Worm (Caenorhabditis elegans) whole organism, L1 larva: ENCODE measurements around the gene srt-16.

Source experiments
- C04F5.9 ChIP-seq: sonication (generic microtip); optimal IDR thresholded peaks from 2 replicates; lab custom pipeline; 2016; ENCODE audit warnings: missing genetic modification characterization, missing compliant biosample characterization
- C16A3.4 ChIP-seq: fragments of 150-350 bp; optimal IDR thresholded peaks from 2 replicates; lab custom pipeline; 2014; ENCODE audit warnings: missing biosample characterization, missing genetic modification characterization
- aha-1 ChIP-seq: fragments of 150-350 bp; optimal IDR thresholded peaks from 2 replicates; lab custom pipeline; 2014; ENCODE audit warnings: missing biosample characterization, missing genetic modification characterization
- blmp-1 ChIP-seq: fragments of 150-350 bp; optimal IDR thresholded peaks from 2 replicates; lab custom pipeline; 2014; ENCODE audit warnings: missing biosample characterization, missing genetic modification characterization
- ceh-88 ChIP-seq: fragments of 200-800 bp; sonication (Bioruptor generic); IDR thresholded peaks from 2 replicates; pipeline ENCODE4 v1.3.6; 2022; ENCODE audit warnings: missing genetic modification characterization, missing compliant biosample characterization
- ces-1 ChIP-seq: fragments of 150-350 bp; optimal IDR thresholded peaks from 2 replicates; lab custom pipeline; 2014; ENCODE audit warnings: missing biosample characterization, missing genetic modification reagents, missing genetic modification characterization
- dpl-1 ChIP-seq, 3 experiments: fragments of 150-350 bp in 2 of 3; sonication (generic microtip) in 1 of 3; optimal IDR thresholded peaks; 2 replicates each; lab custom pipeline; 2014 to 2017; ENCODE audit warnings: missing biosample characterization in 3 of 3, missing genetic modification characterization in 3 of 3, missing genetic modification reagents in 3 of 3
- dsc-1 ChIP-seq: sonication (generic microtip); optimal IDR thresholded peaks from 2 replicates; lab custom pipeline; 2016; ENCODE audit warnings: mild to moderate bottlenecking, missing genetic modification characterization, missing compliant biosample characterization
- efl-1 ChIP-seq, 4 experiments: fragments of 150-350 bp; optimal IDR thresholded peaks in 3 of 4; peaks in 1 of 4; 1 replicate in 1 of 4; 2 replicates in 3 of 4; lab custom pipeline; 2014; ENCODE audit warnings: missing biosample characterization in 2 of 4, missing genetic modification characterization in 2 of 4, missing genetic modification reagents in 2 of 4
- fkh-4 ChIP-seq: sonication (generic microtip); optimal IDR thresholded peaks from 2 replicates; lab custom pipeline; 2016; ENCODE audit warnings: missing compliant biosample characterization, missing genetic modification characterization, borderline replicate concordance
- fos-1 ChIP-seq: fragments of 150-350 bp; optimal IDR thresholded peaks from 2 replicates; lab custom pipeline; 2014; ENCODE audit warnings: missing biosample characterization, missing genetic modification characterization
- grh-1 ChIP-seq: fragments of 200-800 bp; sonication (Bioruptor generic); IDR thresholded peaks from 2 replicates; pipeline ENCODE4 v1.3.6; 2022; ENCODE audit warnings: missing genetic modification reagents, missing genetic modification characterization, missing compliant biosample characterization
- hlh-4 ChIP-seq: sonication (generic microtip); optimal IDR thresholded peaks from 2 replicates; lab custom pipeline; 2016; ENCODE audit warnings: mild to moderate bottlenecking, missing genetic modification characterization, missing compliant biosample characterization
- isw-1 ChIP-seq: fragments of 200-800 bp; sonication (Bioruptor generic); IDR thresholded peaks from 2 replicates; pipeline ENCODE4 v1.3.6; 2022; ENCODE audit warnings: missing genetic modification characterization, missing compliant biosample characterization
- jun-1 ChIP-seq: fragments of 150-350 bp; optimal IDR thresholded peaks from 2 replicates; lab custom pipeline; 2014; ENCODE audit warnings: missing biosample characterization, missing genetic modification reagents, missing genetic modification characterization
- lin-14 ChIP-seq: fragments of 200-800 bp; sonication (Bioruptor generic); optimal IDR thresholded peaks from 2 replicates; lab custom pipeline; 2018; ENCODE audit warnings: mild to moderate bottlenecking, missing genetic modification characterization, moderate library complexity, missing compliant biosample characterization
- lin-35 ChIP-seq, 2 experiments: fragments of 150-350 bp; optimal IDR thresholded peaks; 2 replicates each; lab custom pipeline; 2014; ENCODE audit warnings: missing biosample characterization in 2 of 2, missing genetic modification characterization in 2 of 2, missing genetic modification reagents in 2 of 2
- lir-3 ChIP-seq: sonication (generic microtip); optimal IDR thresholded peaks from 2 replicates; lab custom pipeline; 2016; ENCODE audit warnings: mild to moderate bottlenecking, missing genetic modification characterization, moderate library complexity, missing compliant biosample characterization; ENCODE audit not compliant: poor library complexity
- lsy-2 ChIP-seq, 2 experiments: fragments of 150-350 bp; optimal IDR thresholded peaks; 2 replicates each; lab custom pipeline; 2014; ENCODE audit warnings: missing biosample characterization in 2 of 2, missing genetic modification characterization in 2 of 2
- mep-1 ChIP-seq: fragments of 150-350 bp; optimal IDR thresholded peaks from 2 replicates; lab custom pipeline; 2014; ENCODE audit warnings: missing biosample characterization, missing genetic modification characterization
- nhr-11 ChIP-seq: fragments of 150-350 bp; optimal IDR thresholded peaks from 2 replicates; lab custom pipeline; 2014; ENCODE audit warnings: missing biosample characterization, missing genetic modification characterization
- nhr-20 ChIP-seq: sonication (generic microtip); optimal IDR thresholded peaks from 2 replicates; lab custom pipeline; 2016; ENCODE audit warnings: mild to moderate bottlenecking, missing genetic modification characterization, missing compliant biosample characterization
- nhr-47 ChIP-seq: sonication (generic microtip); optimal IDR thresholded peaks from 2 replicates; lab custom pipeline; 2016; ENCODE audit warnings: mild to moderate bottlenecking, missing genetic modification characterization, moderate library complexity, missing compliant biosample characterization
- nhr-71 ChIP-seq: sonication (generic microtip); optimal IDR thresholded peaks from 2 replicates; lab custom pipeline; 2016; ENCODE audit warnings: mild to moderate bottlenecking, missing genetic modification characterization, moderate library complexity, missing compliant biosample characterization
- nhr-84 ChIP-seq: sonication (generic microtip); optimal IDR thresholded peaks from 2 replicates; lab custom pipeline; 2017; ENCODE audit warnings: missing biosample characterization, missing genetic modification characterization
- nhr-85 ChIP-seq: sonication (generic microtip); peaks from one replicate; lab custom pipeline; 2016; ENCODE audit warnings: missing genetic modification characterization, inconsistent platforms, missing compliant biosample characterization
- nhr-90 ChIP-seq: sonication (generic microtip); optimal IDR thresholded peaks from 2 replicates; lab custom pipeline; 2016; ENCODE audit warnings: mild to moderate bottlenecking, missing genetic modification characterization, missing compliant biosample characterization; ENCODE audit not compliant: poor library complexity
- snpc-4 ChIP-seq: fragments of 150-350 bp; optimal IDR thresholded peaks from 2 replicates; lab custom pipeline; 2014; ENCODE audit warnings: missing biosample characterization, missing genetic modification characterization
- snu-23 ChIP-seq: sonication (generic microtip); optimal IDR thresholded peaks from 2 replicates; lab custom pipeline; 2016; ENCODE audit warnings: missing genetic modification characterization, missing compliant biosample characterization
- sptf-1 ChIP-seq: fragments of 150-350 bp; optimal IDR thresholded peaks from 2 replicates; lab custom pipeline; 2014; ENCODE audit warnings: missing biosample characterization, missing genetic modification characterization
- unc-30 ChIP-seq: sonication (generic microtip); optimal IDR thresholded peaks from 2 replicates; lab custom pipeline; 2017; ENCODE audit warnings: missing biosample characterization, missing genetic modification characterization
- unc-62 ChIP-seq: fragments of 150-350 bp; optimal IDR thresholded peaks from 2 replicates; lab custom pipeline; 2014; ENCODE audit warnings: missing biosample characterization, missing genetic modification reagents, missing genetic modification characterization
- unc-98 ChIP-seq: fragments of 200-800 bp; sonication (Bioruptor generic); IDR thresholded peaks from 2 replicates; pipeline ENCODE4 v1.3.6; 2022; ENCODE audit warnings: missing genetic modification characterization, missing compliant biosample characterization
- vab-15 ChIP-seq: sonication (generic microtip); optimal IDR thresholded peaks from 2 replicates; lab custom pipeline; 2017; ENCODE audit warnings: missing genotype, mild to moderate bottlenecking, missing genetic modification characterization, missing compliant biosample characterization
- zag-1 ChIP-seq: fragments of 150-350 bp; optimal IDR thresholded peaks from 2 replicates; lab custom pipeline; 2014; ENCODE audit warnings: missing biosample characterization, missing genetic modification characterization
- zip-4 ChIP-seq: fragments of 200-800 bp; sonication (Bioruptor generic); optimal IDR thresholded peaks from 2 replicates; lab custom pipeline; 2018; ENCODE audit warnings: mild to moderate bottlenecking, missing genetic modification characterization, moderate library complexity, missing compliant biosample characterization

Gene srt-16

DNA sequence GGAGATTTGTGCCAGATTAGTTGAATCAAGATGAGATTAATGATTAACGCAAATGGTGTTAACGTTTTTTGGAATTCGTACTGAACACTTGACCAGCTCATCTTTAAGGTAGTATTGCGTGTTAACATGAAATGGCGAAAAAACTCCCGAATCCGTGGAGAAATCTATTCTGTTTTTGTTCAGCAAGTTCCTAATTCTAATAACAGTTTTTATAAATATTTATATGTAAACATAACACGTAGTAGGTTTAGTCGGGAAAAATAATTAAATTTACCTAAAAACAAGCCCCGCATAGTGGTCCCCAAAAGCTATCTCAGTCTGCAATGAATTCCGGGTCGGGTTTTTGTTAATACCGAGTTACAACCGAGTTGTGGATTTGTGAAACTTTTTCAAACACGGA is 5.3 kb downstream of the srt-16 start, which contains the start of gene str-244:
TSS of gene str-244 (minus strand) at position 101 of the 400 bp plus-strand sequence.
- TF ChIP-seq nhr-71 (tag; lab: Kevin White, UChicago) (no peak), ceh-88 (GFP tag; lab: Robert Waterston, UW) (no peak), ces-1 (GFP tag; lab: Kevin White, UChicago) (no peak), fos-1 (tag; lab: Kevin White, UChicago) (no peak), dsc-1 (no peak), unc-98 (no peak), lir-3 (tag; lab: Kevin White, UChicago) (no peak), nhr-90 (tag; lab: Kevin White, UChicago) (no peak), fkh-4 (tag; lab: Kevin White, UChicago) (no peak), aha-1 (tag; lab: Kevin White, UChicago) (no peak), unc-30 (tag; lab: Kevin White, UChicago) (no peak), nhr-85 (tag; lab: Kevin White, UChicago) (no peak), isw-1 (no peak), zag-1 (tag; lab: Kevin White, UChicago) (no peak), nhr-11 (no peak), vab-15 (no peak), hlh-4 (no peak)

DNA sequence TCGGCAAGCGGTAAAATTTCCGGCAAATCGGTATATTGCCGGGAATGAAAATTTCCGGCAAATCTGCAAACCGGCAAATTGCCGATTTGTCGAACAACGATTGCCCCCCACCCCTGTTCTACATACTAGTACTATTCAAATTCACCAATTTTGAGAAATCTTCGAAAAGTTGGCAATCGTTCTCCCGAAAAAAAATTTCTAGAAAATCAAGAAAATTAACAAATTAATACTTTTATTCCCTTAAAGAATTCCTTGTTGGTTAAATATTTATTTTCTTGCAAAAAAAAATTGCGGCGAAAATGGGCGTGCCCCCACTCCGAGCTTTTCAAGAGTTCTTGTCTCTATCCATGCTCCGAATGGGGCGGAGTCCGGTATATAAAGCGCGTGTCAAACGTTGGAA is 10.1 kb downstream of the srt-16 start, which contains the start of gene C50H11.8:
TSS of gene C50H11.8 (plus strand) at position 301 of the 400 bp plus-strand sequence.
- TF ChIP-seq efl-1 (optimal IDR thresholded peaks at IDR 0.05; lab: Kevin White, UChicago) = no peak
- TF ChIP-seq efl-1 (GFP tag; optimal IDR thresholded peaks at IDR 0.05 in 1 of 2; lab: Kevin White, UChicago) = peak in 1 of 2 experiments; percentile 18
- no peak for TF ChIP-seq aha-1 (tag; lab: Kevin White, UChicago)

DNA sequence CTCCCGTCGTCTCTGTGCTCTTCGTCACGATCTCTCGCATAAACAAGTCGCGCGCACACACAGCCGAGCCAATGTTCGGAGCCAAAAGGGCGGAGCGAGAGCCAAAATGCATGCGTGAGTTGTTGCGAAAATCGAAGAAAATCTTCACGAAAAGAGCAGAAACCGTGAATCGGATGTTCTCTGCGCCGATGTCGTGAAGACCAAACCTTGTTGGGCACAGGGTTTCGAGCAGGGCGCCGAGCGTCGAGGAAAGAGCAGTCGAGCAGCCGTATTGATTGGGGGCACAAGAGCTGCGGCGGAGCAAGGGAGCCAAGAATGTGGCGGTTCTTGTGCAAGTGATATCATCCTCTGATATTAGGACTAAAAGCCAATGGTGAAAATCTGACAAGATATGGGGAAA is 18.0 kb downstream of the srt-16 start:
- TF ChIP-seq snpc-4 (tag; lab: Kevin White, UChicago) (no peak), mep-1 (no peak), C16A3.4 (tag; lab: Kevin White, UChicago) (no peak), dsc-1 (no peak)
- TF ChIP-seq, all 84 proteins: peak for 0

DNA sequence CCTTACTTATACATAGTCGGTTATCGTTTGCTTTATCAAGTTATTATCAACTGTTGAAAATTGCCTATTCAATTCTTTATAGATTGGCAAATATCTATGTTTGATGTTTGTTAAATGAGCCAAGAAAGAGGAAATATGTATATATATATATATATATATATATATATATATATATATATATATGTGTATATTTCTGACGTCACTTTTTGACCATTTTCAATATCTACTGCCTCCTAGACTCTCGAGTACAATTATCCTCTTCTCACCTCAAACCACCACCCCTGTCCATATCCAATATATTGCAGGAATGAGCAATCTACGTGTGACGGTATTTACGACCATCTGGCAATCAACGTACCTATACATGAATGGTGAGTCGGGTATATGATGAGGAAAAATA is 19.5 kb downstream of the srt-16 start, which contains the start of gene F59D6.1:
TSS of gene F59D6.1 (plus strand) at position 301 of the 400 bp plus-strand sequence.
- TF ChIP-seq lsy-2 (tag; optimal IDR thresholded peaks at IDR 0.05; lab: Kevin White, UChicago) (no peak), snu-23 (GFP tag; lab: Kevin White, UChicago) (no peak), C04F5.9 (no peak), nhr-20 (tag; lab: Kevin White, UChicago) (no peak), lin-14 (no peak), dsc-1 (no peak), sptf-1 (tag; lab: Kevin White, UChicago) (no peak), nhr-71 (tag; lab: Kevin White, UChicago) (no peak), grh-1 (no peak), nhr-84 (tag; lab: Kevin White, UChicago) (no peak), nhr-47 (no peak), dpl-1 (GFP tag; optimal IDR thresholded peaks at IDR 0.05; lab: Kevin White, UChicago) (no peak), zip-4 (GFP tag; lab: Kevin White, UChicago) (no peak), jun-1 (tag; lab: Kevin White, UChicago) (no peak), blmp-1 (tag; lab: Kevin White, UChicago) (no peak), lin-35 (GFP tag; optimal IDR thresholded peaks at IDR 0.05; lab: Kevin White, UChicago) (no peak), unc-62 (GFP tag; lab: Kevin White, UChicago) (no peak), fkh-4 (tag; lab: Kevin White, UChicago) (no peak)
